Worm (Caenorhabditis elegans) whole organism, L4/young adult: ENCODE data around the gene bud-13.

Experiments used
- dao-5 ChIP-seq: sonication (generic microtip); optimal IDR thresholded peaks from 2 replicates; lab custom pipeline; 2016; ENCODE audit warnings: missing genotype, missing genetic modification characterization, moderate library complexity, missing compliant biosample characterization
- him-1 ChIP-seq: sonication (generic microtip); optimal IDR thresholded peaks from 2 replicates; lab custom pipeline; 2016; ENCODE audit warnings: missing genotype, missing genetic modification reagents, missing genetic modification characterization, missing compliant biosample characterization

DNA sequence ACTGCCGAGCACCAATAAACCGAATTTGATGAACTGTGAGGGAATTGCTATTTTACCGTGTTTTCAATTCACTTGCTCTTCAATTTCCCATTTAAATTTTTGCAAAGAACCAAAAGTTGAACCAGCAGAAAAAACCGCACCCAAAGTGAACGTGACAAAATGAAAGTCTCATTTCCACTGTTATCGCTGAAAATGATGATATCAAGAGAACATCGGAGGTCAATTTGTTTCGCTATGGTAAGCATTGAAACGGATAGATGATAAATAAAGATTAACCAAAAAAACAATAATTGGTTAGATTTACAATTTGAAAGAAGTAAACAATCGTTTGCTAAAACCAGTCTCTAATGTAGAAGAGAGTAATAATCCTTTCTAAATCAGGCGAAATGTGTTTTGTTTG lies 42.0 kb downstream of the bud-13 start:
- TF ChIP-seq dao-5 (tag; lab: Kevin White, UChicago) (no peak), him-1 (tag; lab: Kevin White, UChicago) (no peak)
